Fruit fly (Drosophila melanogaster) whole organism, embryonic: ENCODE data around the gene CG8319.
A peak's percentile ranks its signal among the peaks of the same experiment; 100 is the strongest.

Experiments
- B-H2 ChIP-seq: fragments of 200-800 bp; sonication (Bioruptor generic); optimal IDR thresholded peaks from 2 replicates; lab custom pipeline; 2018; ENCODE audit warnings: missing biosample characterization, mild to moderate bottlenecking, missing genetic modification characterization
- C15 ChIP-seq: fragments of 200-800 bp; sonication (Bioruptor generic); IDR thresholded peaks from 3 replicates; pipeline ENCODE4 v1.3.6; 2022; ENCODE audit warnings: missing biosample characterization, missing genetic modification characterization
- CG10147 ChIP-seq: fragments of 200-800 bp; sonication (Bioruptor generic); optimal IDR thresholded peaks from 2 replicates; lab custom pipeline; 2019; ENCODE audit warnings: missing biosample characterization, mild to moderate bottlenecking, missing genetic modification characterization, moderate library complexity
- CG11456 ChIP-seq: fragments of 200-800 bp; sonication (Bioruptor generic); IDR thresholded peaks from 3 replicates; pipeline ENCODE4 v1.3.6; 2022; ENCODE audit warnings: missing biosample characterization, missing genetic modification characterization
- CG12391 ChIP-seq: fragments of 200-800 bp; sonication (Bioruptor generic); optimal IDR thresholded peaks from 3 replicates; lab custom pipeline; 2018; ENCODE audit warnings: missing biosample characterization, mild to moderate bottlenecking, missing genetic modification characterization, moderate library complexity
- CG12744 ChIP-seq: fragments of 200-800 bp; sonication (Bioruptor generic); optimal IDR thresholded peaks from 2 replicates; lab custom pipeline; 2016; ENCODE audit warnings: missing biosample characterization, missing genetic modification characterization
- CG13624 ChIP-seq: fragments of 200-800 bp; sonication (Bioruptor generic); optimal IDR thresholded peaks from 2 replicates; lab custom pipeline; 2016; ENCODE audit warnings: missing biosample characterization, missing genetic modification characterization
- CG14710 ChIP-seq: fragments of 200-800 bp; sonication (Bioruptor generic); optimal IDR thresholded peaks from 3 replicates; lab custom pipeline; 2019; ENCODE audit warnings: missing biosample characterization, mild to moderate bottlenecking, missing genetic modification characterization, moderate library complexity
- CG16863 ChIP-seq: fragments of 200-800 bp; sonication (Bioruptor generic); optimal IDR thresholded peaks from 3 replicates; lab custom pipeline; 2016; ENCODE audit warnings: missing biosample characterization, missing genetic modification characterization
- CG17359 ChIP-seq: fragments of 200-800 bp; sonication (Bioruptor generic); optimal IDR thresholded peaks from 3 replicates; lab custom pipeline; 2018; ENCODE audit warnings: missing biosample characterization, mild to moderate bottlenecking, missing genetic modification characterization, moderate library complexity
- CG17568 ChIP-seq: fragments of 200-800 bp; sonication (Bioruptor generic); optimal IDR thresholded peaks from 2 replicates; lab custom pipeline; 2018; ENCODE audit warnings: missing biosample characterization, mild to moderate bottlenecking, missing genetic modification characterization, moderate library complexity
- CG17829 ChIP-seq: fragments of 200-800 bp; optimal IDR thresholded peaks from 2 replicates; lab custom pipeline; 2019; ENCODE audit warnings: missing biosample characterization, mild to moderate bottlenecking, missing genetic modification characterization, moderate library complexity
- CG1792 ChIP-seq: fragments of 200-800 bp; sonication (Bioruptor generic); optimal IDR thresholded peaks from 2 replicates; lab custom pipeline; 2016; ENCODE audit warnings: missing biosample characterization, missing genetic modification characterization
- CG2199 ChIP-seq: fragments of 200-800 bp; sonication (Bioruptor generic); IDR thresholded peaks from 3 replicates; pipeline ENCODE4 v1.3.6; 2022; ENCODE audit warnings: missing biosample characterization, missing genetic modification characterization
- CG2202 ChIP-seq: fragments of 200-800 bp; sonication (Bioruptor generic); optimal IDR thresholded peaks from 2 replicates; lab custom pipeline; 2018; ENCODE audit warnings: missing biosample characterization, mild to moderate bottlenecking, missing genetic modification characterization
- CG31365 ChIP-seq: fragments of 200-800 bp; sonication (Bioruptor generic); optimal IDR thresholded peaks from 2 replicates; lab custom pipeline; 2018; ENCODE audit warnings: missing biosample characterization, mild to moderate bottlenecking, missing genetic modification characterization
- CG33213 ChIP-seq: fragments of 200-800 bp; sonication (Bioruptor generic); optimal IDR thresholded peaks from 3 replicates; lab custom pipeline; 2016; ENCODE audit warnings: missing biosample characterization, missing genetic modification characterization
- CG7372 ChIP-seq: fragments of 200-800 bp; sonication (Bioruptor generic); IDR thresholded peaks from 2 replicates; pipeline ENCODE4 v1.3.6; 2022; ENCODE audit warnings: missing biosample characterization, missing genetic modification characterization
- CG7928 ChIP-seq: fragments of 200-800 bp; sonication (Bioruptor generic); optimal IDR thresholded peaks from 2 replicates; lab custom pipeline; 2017; ENCODE audit warnings: missing biosample characterization, mild to moderate bottlenecking, missing genetic modification characterization
- CG7963 ChIP-seq: fragments of 200-800 bp; sonication (Bioruptor generic); IDR thresholded peaks from 3 replicates; pipeline ENCODE4 v1.3.6; 2022; ENCODE audit warnings: missing biosample characterization, missing genetic modification characterization; ENCODE audit not compliant: partially characterized antibody
- CG8924 ChIP-seq: fragments of 200-800 bp; optimal IDR thresholded peaks from 3 replicates; lab custom pipeline; 2019; ENCODE audit warnings: missing biosample characterization, mild to moderate bottlenecking, missing genetic modification characterization, moderate library complexity
- Doc2 ChIP-seq: fragments of 200-800 bp; sonication (Bioruptor generic); IDR thresholded peaks from 2 replicates; pipeline ENCODE4 v1.3.6; 2022; ENCODE audit warnings: missing biosample characterization, missing genetic modification characterization
- Dref ChIP-seq: fragments of 200-800 bp; sonication (Bioruptor generic); IDR thresholded peaks from 2 replicates; pipeline ENCODE4 v1.3.6; 2022; ENCODE audit warnings: missing biosample characterization, missing genetic modification characterization
- E2f1 ChIP-seq: fragments of 200-800 bp; sonication (Bioruptor generic); IDR thresholded peaks from 2 replicates; pipeline ENCODE4 v1.3.6; 2022; ENCODE audit warnings: missing biosample characterization, missing genetic modification characterization
- HLH3B ChIP-seq: fragments of 200-800 bp; sonication (Bioruptor generic); IDR thresholded peaks from 2 replicates; pipeline ENCODE4 v1.3.6; 2022; ENCODE audit warnings: missing biosample characterization, missing genetic modification characterization
- Hr3 ChIP-seq: fragments of 200-800 bp; sonication (Bioruptor generic); optimal IDR thresholded peaks from 3 replicates; lab custom pipeline; 2016; ENCODE audit warnings: missing biosample characterization, missing genetic modification characterization
- Jarid2 ChIP-seq: fragments of 200-800 bp; sonication (Bioruptor generic); optimal IDR thresholded peaks from 3 replicates; lab custom pipeline; 2017; ENCODE audit warnings: mild to moderate bottlenecking, missing biosample characterization, missing genetic modification reagents, missing genetic modification characterization
- Lhr ChIP-seq: fragments of 200-800 bp; sonication (Bioruptor generic); optimal IDR thresholded peaks from 3 replicates; lab custom pipeline; 2017; ENCODE audit warnings: mild to moderate bottlenecking, missing biosample characterization, missing genetic modification reagents, missing genetic modification characterization
- MBD-R2 ChIP-seq: fragments of 200-800 bp; sonication (Bioruptor generic); IDR thresholded peaks from 2 replicates; pipeline ENCODE4 v1.3.6; 2022; ENCODE audit warnings: missing biosample characterization, missing genetic modification characterization
- MESR4 ChIP-seq: fragments of 200-800 bp; sonication (Bioruptor generic); optimal IDR thresholded peaks from 2 replicates; lab custom pipeline; 2018; ENCODE audit warnings: missing biosample characterization, mild to moderate bottlenecking, missing genetic modification characterization, moderate library complexity
- Nf-YB ChIP-seq: fragments of 200-800 bp; sonication (Bioruptor generic); optimal IDR thresholded peaks from 3 replicates; lab custom pipeline; 2019; ENCODE audit warnings: missing biosample characterization, mild to moderate bottlenecking, missing genetic modification characterization, moderate library complexity
- Six4 ChIP-seq: fragments of 200-800 bp; sonication (Bioruptor generic); optimal IDR thresholded peaks from 2 replicates; lab custom pipeline; 2016; ENCODE audit warnings: missing biosample characterization, missing genetic modification characterization
- ato ChIP-seq: fragments of 200-800 bp; sonication (Bioruptor generic); IDR thresholded peaks from 2 replicates; pipeline ENCODE4 v1.3.6; 2022; ENCODE audit warnings: missing biosample characterization, missing genetic modification characterization; ENCODE audit not compliant: partially characterized antibody
- chn ChIP-seq: fragments of 200-800 bp; sonication (Bioruptor generic); optimal IDR thresholded peaks from 2 replicates; lab custom pipeline; 2016; ENCODE audit warnings: missing biosample characterization, missing genetic modification characterization
- corto ChIP-seq: fragments of 200-800 bp; sonication (Bioruptor generic); optimal IDR thresholded peaks from 2 replicates; lab custom pipeline; 2016; ENCODE audit warnings: missing biosample characterization, mild to moderate bottlenecking, missing genetic modification characterization, moderate library complexity
- dimm ChIP-seq: fragments of 200-800 bp; sonication (Bioruptor generic); IDR thresholded peaks from 2 replicates; pipeline ENCODE4 v1.3.6; 2022; ENCODE audit warnings: missing biosample characterization, missing genetic modification characterization
- eve ChIP-seq, 2 experiments: fragments of >200 bp; optimal IDR thresholded peaks; 2 replicates each; lab custom pipeline; 2017; ENCODE audit warnings: missing biosample characterization in 2 of 2, missing genetic modification characterization in 2 of 2
- fd3F ChIP-seq: fragments of 200-800 bp; sonication (Bioruptor generic); optimal IDR thresholded peaks from 2 replicates; lab custom pipeline; 2018; ENCODE audit warnings: missing biosample characterization, mild to moderate bottlenecking, missing genetic modification characterization, moderate library complexity
- ftz-f1 ChIP-seq: fragments of 200-800 bp; sonication (Bioruptor generic); optimal IDR thresholded peaks from 2 replicates; lab custom pipeline; 2016; ENCODE audit warnings: missing biosample characterization, missing genetic modification characterization
- nerfin-1 ChIP-seq: fragments of 200-800 bp; sonication (Bioruptor generic); optimal IDR thresholded peaks from 3 replicates; lab custom pipeline; 2019; ENCODE audit warnings: missing biosample characterization, mild to moderate bottlenecking, missing genetic modification characterization, moderate library complexity
- repo ChIP-seq: fragments of 200-800 bp; sonication (Bioruptor generic); optimal IDR thresholded peaks from 2 replicates; lab custom pipeline; 2016; ENCODE audit warnings: missing biosample characterization, missing genetic modification characterization
- slou ChIP-seq: fragments of 200-800 bp; sonication (Bioruptor generic); optimal IDR thresholded peaks from 3 replicates; lab custom pipeline; 2016; ENCODE audit warnings: missing biosample characterization, missing genetic modification characterization
- ssp ChIP-seq: fragments of 200-800 bp; sonication (Bioruptor generic); IDR thresholded peaks from 2 replicates; pipeline ENCODE4 v1.3.6; 2022; ENCODE audit warnings: missing biosample characterization, missing genetic modification characterization
- tup ChIP-seq: fragments of 200-800 bp; sonication (Bioruptor generic); optimal IDR thresholded peaks from 2 replicates; lab custom pipeline; 2016; ENCODE audit warnings: missing biosample characterization, mild to moderate bottlenecking, missing genetic modification characterization, moderate library complexity
- unc-4 ChIP-seq: fragments of 200-800 bp; sonication (Bioruptor generic); IDR thresholded peaks from 2 replicates; pipeline ENCODE4 v1.3.6; 2022; ENCODE audit warnings: missing biosample characterization, missing genetic modification characterization; ENCODE audit not compliant: partially characterized antibody
- vfl ChIP-seq: fragments of 200-800 bp; sonication (Bioruptor generic); optimal IDR thresholded peaks from 2 replicates; lab custom pipeline; 2016; ENCODE audit warnings: missing biosample characterization, missing genetic modification characterization
- vnd ChIP-seq: fragments of 200-800 bp; sonication (Bioruptor generic); IDR thresholded peaks from 3 replicates; pipeline ENCODE4 v1.3.6; 2022; ENCODE audit warnings: missing biosample characterization, missing genetic modification characterization; ENCODE audit not compliant: partially characterized antibody
- z ChIP-seq: fragments of 200-800 bp; sonication (Bioruptor generic); IDR thresholded peaks from 3 replicates; pipeline ENCODE4 v1.3.6; 2022; ENCODE audit warnings: missing biosample characterization, missing genetic modification characterization

CG8319 gene

dm6 chr3R:9577382-9578137, 49.6 kb upstream of the CG8319 start, which contains the start of the genes Kap-alpha3 and Son (continued):
- peak; percentile 72 for TF ChIP-seq CG7928 (GFP tag; lab: Kevin White, UChicago)
- TF ChIP-seq Hr3 (GFP tag; lab: Kevin White, UChicago): peak; percentile 90
- peak; percentile 98 for TF ChIP-seq CG13624 (GFP tag; lab: Kevin White, UChicago)
- peak; percentile 96 for TF ChIP-seq CG33213 (GFP tag; lab: Kevin White, UChicago)
- TF ChIP-seq C15 (GFP tag; lab: Robert Waterston, UW): peak; percentile 80; the same call in 2 of the 3 replicates
- no peak for TF ChIP-seq ato (GFP tag; lab: Robert Waterston, UW)
- TF ChIP-seq CG1792: peak; percentile 85
- TF ChIP-seq unc-4: peak; percentile 85
- peak; percentile 93 for TF ChIP-seq MESR4 (GFP tag; lab: Kevin White, UChicago)
- TF ChIP-seq CG14710: peak; percentile 95
- TF ChIP-seq CG17829 (tag; lab: Kevin White, UChicago): peak; percentile 90
- peak; percentile 97 for TF ChIP-seq B-H2 (GFP tag; lab: Kevin White, UChicago)
- TF ChIP-seq CG11456: peak; percentile 96
- peak; percentile 86 for TF ChIP-seq fd3F
- TF ChIP-seq chn (GFP tag; lab: Kevin White, UChicago): peak; percentile 93
- TF ChIP-seq CG7372: peak; percentile 88
- TF ChIP-seq CG10147: peak; percentile 90
- TF ChIP-seq CG2199 (GFP tag; lab: Robert Waterston, UW): peak; percentile 79; the same call in 2 of the 3 replicates
- peak; percentile 88 for TF ChIP-seq CG17359 (tag; lab: Kevin White, UChicago)
- peak; percentile 76 for TF ChIP-seq Six4 (GFP tag; lab: Kevin White, UChicago)
- no peak for TF ChIP-seq z (GFP tag; lab: Robert Waterston, UW)
- TF ChIP-seq eve (GFP tag; optimal IDR thresholded peaks at IDR 0.05; lab: Kevin White, UChicago): no peak
- TF ChIP-seq ftz-f1 (GFP tag; lab: Kevin White, UChicago): peak; percentile 82
- TF ChIP-seq vnd (GFP tag; lab: Robert Waterston, UW): peak; percentile 76
- TF ChIP-seq dimm (GFP tag; lab: Robert Waterston, UW): peak; percentile 64; the same call in 1 of the 2 replicates
- TF ChIP-seq nerfin-1 (tag; lab: Kevin White, UChicago): peak; percentile 90
- TF ChIP-seq ssp (GFP tag; lab: Robert Waterston, UW): peak; percentile 84
- peak; percentile 75 for TF ChIP-seq Dref (GFP tag; lab: Robert Waterston, UW)
- TF ChIP-seq CG12391 (tag; lab: Kevin White, UChicago): peak; percentile 94
- TF ChIP-seq HLH3B (GFP tag; lab: Robert Waterston, UW): peak; percentile 85
- peak; percentile 88 for TF ChIP-seq CG17568 (GFP tag; lab: Kevin White, UChicago)
- peak; percentile 29 for TF ChIP-seq corto
- TF ChIP-seq CG16863 (GFP tag; lab: Kevin White, UChicago): peak; percentile 92
- TF ChIP-seq Doc2 (GFP tag; lab: Robert Waterston, UW): peak; percentile 62; the same call in 1 of the 2 replicates
- TF ChIP-seq vfl (GFP tag; lab: Kevin White, UChicago): peak; percentile 88
- peak; percentile 89 for TF ChIP-seq CG8924 (tag; lab: Kevin White, UChicago)
- peak; percentile 78 for TF ChIP-seq Nf-YB (GFP tag; lab: Kevin White, UChicago)
- peak; percentile 76 for TF ChIP-seq CG2202 (tag; lab: Kevin White, UChicago)
- peak; percentile 91 for TF ChIP-seq CG12744 (GFP tag; lab: Kevin White, UChicago)
- TF ChIP-seq CG7963: no peak; the same call in 2 of the 3 replicates
- peak; percentile 84 for TF ChIP-seq slou (GFP tag; lab: Kevin White, UChicago)
- TF ChIP-seq E2f1 (GFP tag; lab: Robert Waterston, UW): no peak; the same call in none of the 2 replicates
- peak; percentile 80 for TF ChIP-seq Jarid2 (GFP tag; lab: Kevin White, UChicago)
- TF ChIP-seq MBD-R2: peak; percentile 67; the same call in 1 of the 2 replicates
- TF ChIP-seq CG31365: peak; percentile 78
- TF ChIP-seq repo: peak; percentile 87
- TF ChIP-seq Lhr (GFP tag; lab: Kevin White, UChicago): peak; percentile 93
- peak; percentile 86 for TF ChIP-seq tup (GFP tag; lab: Kevin White, UChicago)
